Fruit fly (Drosophila melanogaster) whole organism, prepupa: Measurements from ENCODE around the gene GC1.

Source experiments
- Blimp-1 ChIP-seq: fragments of 200-800 bp; sonication (Bioruptor generic); optimal IDR thresholded peaks from 3 replicates; lab custom pipeline; 2017; ENCODE audit warnings: missing biosample characterization, missing genetic modification characterization, mild to moderate bottlenecking, moderate library complexity, missing genetic modification reagents
- CG11294 ChIP-seq: fragments of 200-800 bp; sonication (Bioruptor generic); IDR thresholded peaks from 2 replicates; pipeline ENCODE4 v1.3.6; 2022; ENCODE audit warnings: missing biosample characterization, missing genetic modification characterization
- CG11902 ChIP-seq: fragments of 200-800 bp; sonication (Bioruptor generic); optimal IDR thresholded peaks from 3 replicates; lab custom pipeline; 2016; ENCODE audit warnings: missing biosample characterization, missing genetic modification characterization
- CG1621 ChIP-seq: fragments of 200-800 bp; sonication (Bioruptor generic); optimal IDR thresholded peaks from 3 replicates; lab custom pipeline; 2018; ENCODE audit warnings: missing biosample characterization, mild to moderate bottlenecking, missing genetic modification characterization
- CG16779 ChIP-seq: fragments of 200-800 bp; sonication (Bioruptor generic); optimal IDR thresholded peaks from 3 replicates; lab custom pipeline; 2017; ENCODE audit warnings: missing biosample characterization, mild to moderate bottlenecking, missing genetic modification characterization
- CG3032 ChIP-seq: fragments of 200-800 bp; optimal IDR thresholded peaks from 2 replicates; lab custom pipeline; 2019; ENCODE audit warnings: missing biosample characterization, mild to moderate bottlenecking, missing genetic modification characterization, moderate library complexity
- CG31627 ChIP-seq: fragments of 200-800 bp; sonication (Bioruptor generic); optimal IDR thresholded peaks from 3 replicates; lab custom pipeline; 2016; ENCODE audit warnings: missing biosample characterization, missing genetic modification characterization
- CG32006 ChIP-seq: fragments of 200-800 bp; sonication (Bioruptor generic); optimal IDR thresholded peaks from 3 replicates; lab custom pipeline; 2017; ENCODE audit warnings: missing biosample characterization, mild to moderate bottlenecking, missing genetic modification characterization
- CG34406 ChIP-seq: fragments of 200-800 bp; sonication (Bioruptor generic); optimal IDR thresholded peaks from 3 replicates; lab custom pipeline; 2016; ENCODE audit warnings: missing biosample characterization, missing genetic modification characterization
- CG3919 ChIP-seq: fragments of 200-800 bp; sonication (Bioruptor generic); optimal IDR thresholded peaks from 3 replicates; lab custom pipeline; 2016; ENCODE audit warnings: missing biosample characterization, missing genetic modification characterization
- CG6276 ChIP-seq: fragments of 200-800 bp; sonication (Bioruptor generic); optimal IDR thresholded peaks from 2 replicates; lab custom pipeline; 2017; ENCODE audit warnings: missing biosample characterization, mild to moderate bottlenecking, missing genetic modification characterization
- CG6792 ChIP-seq: fragments of 200-800 bp; sonication (Bioruptor generic); optimal IDR thresholded peaks from 3 replicates; lab custom pipeline; 2016; ENCODE audit warnings: missing biosample characterization, missing genetic modification characterization
- CG6808 ChIP-seq: fragments of 200-800 bp; sonication (Bioruptor generic); optimal IDR thresholded peaks from 3 replicates; lab custom pipeline; 2017; ENCODE audit warnings: missing biosample characterization, missing genetic modification characterization, mild to moderate bottlenecking, moderate library complexity, missing genetic modification reagents
- CG6854 ChIP-seq: fragments of 200-800 bp; sonication (Bioruptor generic); optimal IDR thresholded peaks from 2 replicates; lab custom pipeline; 2017; ENCODE audit warnings: missing biosample characterization, mild to moderate bottlenecking, missing genetic modification characterization
- CG7368 ChIP-seq: fragments of 200-800 bp; sonication (Bioruptor generic); optimal IDR thresholded peaks from 3 replicates; lab custom pipeline; 2016; ENCODE audit warnings: missing biosample characterization, missing genetic modification characterization
- CG8319 ChIP-seq: fragments of 200-800 bp; sonication (Bioruptor generic); optimal IDR thresholded peaks from 3 replicates; lab custom pipeline; 2016; ENCODE audit warnings: missing biosample characterization, missing genetic modification characterization
- CG8632 ChIP-seq: fragments of 200-800 bp; sonication (Bioruptor generic); optimal IDR thresholded peaks from 3 replicates; lab custom pipeline; 2016; ENCODE audit warnings: missing biosample characterization, missing genetic modification characterization
- Eip75B ChIP-seq: fragments of 200-800 bp; sonication (Bioruptor generic); optimal IDR thresholded peaks from 3 replicates; lab custom pipeline; 2016; ENCODE audit warnings: missing biosample characterization, missing genetic modification characterization
- Eip78C ChIP-seq: fragments of 200-800 bp; sonication (Bioruptor generic); peaks from one replicate; lab custom pipeline; 2016; ENCODE audit warnings: missing biosample characterization, missing genetic modification characterization
- Eip93F ChIP-seq: fragments of 200-800 bp; sonication (Bioruptor generic); optimal IDR thresholded peaks from 2 replicates; lab custom pipeline; 2016; ENCODE audit warnings: missing biosample characterization, mild to moderate bottlenecking, missing genetic modification characterization
- Ets96B ChIP-seq: fragments of 200-800 bp; optimal IDR thresholded peaks from 2 replicates; lab custom pipeline; 2019; ENCODE audit warnings: missing biosample characterization, mild to moderate bottlenecking, missing genetic modification characterization, moderate library complexity
- Hr38 ChIP-seq: sonication (Bioruptor generic); optimal IDR thresholded peaks from 2 replicates; lab custom pipeline; 2016; ENCODE audit warnings: missing biosample characterization, missing genetic modification characterization
- Hr4 ChIP-seq: fragments of 200-800 bp; sonication (Bioruptor generic); optimal IDR thresholded peaks from 3 replicates; lab custom pipeline; 2016; ENCODE audit warnings: missing biosample characterization, missing genetic modification characterization
- Lpt ChIP-seq: fragments of 200-800 bp; sonication (Bioruptor generic); optimal IDR thresholded peaks from 3 replicates; lab custom pipeline; 2016; ENCODE audit warnings: missing biosample characterization, missing genetic modification characterization
- Sox102F ChIP-seq: fragments of 200-800 bp; sonication (Bioruptor generic); optimal IDR thresholded peaks from 2 replicates; lab custom pipeline; 2016; ENCODE audit warnings: missing biosample characterization, mild to moderate bottlenecking, missing genetic modification characterization
- Sox14 ChIP-seq: fragments of 200-800 bp; sonication (Bioruptor generic); optimal IDR thresholded peaks from 3 replicates; lab custom pipeline; 2016; ENCODE audit warnings: missing biosample characterization, missing genetic modification characterization
- Sox15 ChIP-seq: fragments of 200-800 bp; sonication (Bioruptor generic); optimal IDR thresholded peaks from 3 replicates; lab custom pipeline; 2016; ENCODE audit warnings: missing biosample characterization, missing genetic modification characterization
- achi ChIP-seq: fragments of 200-800 bp; sonication (Bioruptor generic); optimal IDR thresholded peaks from 3 replicates; lab custom pipeline; 2016; ENCODE audit warnings: missing biosample characterization, missing genetic modification characterization
- acj6 ChIP-seq: fragments of 200-800 bp; sonication (Bioruptor generic); optimal IDR thresholded peaks from 3 replicates; lab custom pipeline; 2016; ENCODE audit warnings: missing biosample characterization, missing genetic modification characterization
- cyc ChIP-seq: fragments of 200-800 bp; sonication (Bioruptor generic); optimal IDR thresholded peaks from 3 replicates; lab custom pipeline; 2016; ENCODE audit warnings: missing biosample characterization, missing genetic modification characterization
- dac ChIP-seq: fragments of 200-800 bp; sonication (Bioruptor generic); optimal IDR thresholded peaks from 2 replicates; lab custom pipeline; 2017; ENCODE audit warnings: missing biosample characterization, mild to moderate bottlenecking, missing genetic modification characterization
- dsx ChIP-seq: fragments of 200-800 bp; optimal IDR thresholded peaks from 3 replicates; lab custom pipeline; 2019; ENCODE audit warnings: missing biosample characterization, mild to moderate bottlenecking, missing genetic modification characterization, moderate library complexity; ENCODE audit not compliant: poor library complexity, severe bottlenecking
- eg ChIP-seq: fragments of 200-800 bp; sonication (Bioruptor generic); IDR thresholded peaks from 3 replicates; pipeline ENCODE4 v1.3.6; 2022; ENCODE audit warnings: missing biosample characterization, missing genetic modification characterization
- fd59A ChIP-seq: fragments of 200-800 bp; sonication (Bioruptor generic); optimal IDR thresholded peaks from 2 replicates; lab custom pipeline; 2017; ENCODE audit warnings: missing biosample characterization, mild to moderate bottlenecking, missing genetic modification characterization, missing genetic modification reagents
- fkh ChIP-seq: fragments of 200-800 bp; sonication (Bioruptor generic); optimal IDR thresholded peaks from 3 replicates; lab custom pipeline; 2017; ENCODE audit warnings: missing biosample characterization, mild to moderate bottlenecking, missing genetic modification characterization, moderate library complexity
- lz ChIP-seq: fragments of 200-800 bp; sonication (Bioruptor generic); optimal IDR thresholded peaks from 3 replicates; lab custom pipeline; 2016; ENCODE audit warnings: missing biosample characterization, missing genetic modification characterization
- net ChIP-seq: fragments of 200-800 bp; sonication (Bioruptor generic); optimal IDR thresholded peaks from 3 replicates; lab custom pipeline; 2016; ENCODE audit warnings: missing biosample characterization, missing genetic modification characterization
- pdm3 ChIP-seq: fragments of 200-800 bp; sonication (Bioruptor generic); optimal IDR thresholded peaks from 3 replicates; lab custom pipeline; 2016; ENCODE audit warnings: missing biosample characterization, missing genetic modification characterization
- salr ChIP-seq, 2 experiments: fragments of 200-800 bp; sonication (Bioruptor generic); optimal IDR thresholded peaks; 3 replicates each; lab custom pipeline; 2016 to 2018; ENCODE audit warnings: missing biosample characterization in 2 of 2, missing genetic modification characterization in 2 of 2, mild to moderate bottlenecking in 1 of 2
- spab ChIP-seq: fragments of 200-800 bp; sonication (Bioruptor generic); optimal IDR thresholded peaks from 2 replicates; lab custom pipeline; 2017; ENCODE audit warnings: missing biosample characterization, mild to moderate bottlenecking, missing genetic modification characterization, missing genetic modification reagents
- ss ChIP-seq, 2 experiments: fragments of 200-800 bp; sonication (Bioruptor generic); optimal IDR thresholded peaks; 2 replicates in 1 of 2; 3 replicates in 1 of 2; lab custom pipeline; 2017 to 2018; ENCODE audit warnings: mild to moderate bottlenecking in 2 of 2, missing biosample characterization in 2 of 2, missing genetic modification characterization in 2 of 2, moderate library complexity in 1 of 2
- svp ChIP-seq: fragments of 200-800 bp; sonication (Bioruptor generic); peaks from one replicate; lab custom pipeline; 2016; ENCODE audit warnings: missing biosample characterization, missing genetic modification characterization
- vri ChIP-seq: fragments of 200-800 bp; sonication (Bioruptor generic); optimal IDR thresholded peaks from 3 replicates; lab custom pipeline; 2016; ENCODE audit warnings: missing biosample characterization, mild to moderate bottlenecking, missing genetic modification characterization

Gene GC1

dm6 chr3R:11962739-11963214 is 4.7 kb upstream of the GC1 start, which contains the start of the genes CG3281 and aurA (continued):
- TF ChIP-seq achi (GFP tag; lab: Kevin White, UChicago) (peak; percentile 59), CG31627 (GFP tag; lab: Kevin White, UChicago) (peak; percentile 82), Sox14 (GFP tag; lab: Kevin White, UChicago) (peak; percentile 75), CG3919 (no peak), acj6 (GFP tag; lab: Kevin White, UChicago) (peak; percentile 66), CG16779 (tag; lab: Kevin White, UChicago) (no peak), CG6854 (no peak), salr (GFP tag; optimal IDR thresholded peaks at IDR 0.05; lab: Kevin White, UChicago) (peak in 1 of 2 experiments; percentile 8), Ets96B (tag; lab: Kevin White, UChicago) (peak; percentile 49), CG8319 (GFP tag; lab: Kevin White, UChicago) (peak; percentile 51), CG8632 (peak; percentile 5), Hr38 (GFP tag; lab: Kevin White, UChicago) (no peak), ss (GFP tag; optimal IDR thresholded peaks at IDR 0.05; lab: Kevin White, UChicago) (peak; percentile 9 to 38), svp (GFP tag; lab: Kevin White, UChicago) (peak; percentile 79), vri (no peak), eg (GFP tag; lab: Robert Waterston, UW) (no peak), Eip78C (GFP tag; lab: Kevin White, UChicago) (peak; percentile 85), Hr4 (peak; percentile 73), Lpt (GFP tag; lab: Kevin White, UChicago) (peak; percentile 41), CG6276 (GFP tag; lab: Kevin White, UChicago) (no peak)

dm6 chr3R:11964000-11964399 is 3.5 kb upstream of the GC1 start:
- TF ChIP-seq Sox102F (GFP tag; lab: Kevin White, UChicago): no peak
- TF ChIP-seq CG8319 (GFP tag; lab: Kevin White, UChicago): no peak
- TF ChIP-seq CG11294 (GFP tag; lab: Robert Waterston, UW): no peak
- no peak for TF ChIP-seq salr (GFP tag; optimal IDR thresholded peaks at IDR 0.05; lab: Kevin White, UChicago)
- TF ChIP-seq CG11902 (GFP tag; lab: Kevin White, UChicago): no peak
- TF ChIP-seq CG3032 (tag; lab: Kevin White, UChicago): no peak

dm6 chr3R:11968030-11968753 is 684 bp downstream of the GC1 start:
- no peak for TF ChIP-seq lz
- TF ChIP-seq CG1621: no peak
- TF ChIP-seq svp (GFP tag; lab: Kevin White, UChicago): peak; percentile 86
- TF ChIP-seq Eip78C (GFP tag; lab: Kevin White, UChicago): peak; percentile 68
- TF ChIP-seq pdm3: no peak
- TF ChIP-seq vri: peak; percentile 46
- peak; percentile 38 for TF ChIP-seq fkh
- TF ChIP-seq CG8319 (GFP tag; lab: Kevin White, UChicago): no peak
- TF ChIP-seq, all 60 proteins: peak for 4

- TF ChIP-seq Eip93F (no peak), fd59A (GFP tag; lab: Kevin White, UChicago) (no peak), Hr4 (peak; percentile 64), CG6808 (no peak), CG32006 (GFP tag; lab: Kevin White, UChicago) (peak; percentile 73), eg (GFP tag; lab: Robert Waterston, UW) (peak; percentile 56; the same call in 1 of the 3 replicates), CG31627 (GFP tag; lab: Kevin White, UChicago) (no peak), cyc (GFP tag; lab: Kevin White, UChicago) (no peak), CG7368 (GFP tag; lab: Kevin White, UChicago) (no peak), svp (GFP tag; lab: Kevin White, UChicago) (peak; percentile 47), net (GFP tag; lab: Kevin White, UChicago) (peak; percentile 36), dsx (GFP tag; lab: Kevin White, UChicago) (no peak), dac (no peak), Hr38 (GFP tag; lab: Kevin White, UChicago) (no peak), Blimp-1 (GFP tag; lab: Kevin White, UChicago) (no peak), CG34406 (GFP tag; lab: Kevin White, UChicago) (no peak), CG6792 (GFP tag; lab: Kevin White, UChicago) (no peak), Ets96B (tag; lab: Kevin White, UChicago) (peak; percentile 7), vri (no peak), CG3919 (peak; percentile 8), CG8632 (no peak), Sox14 (GFP tag; lab: Kevin White, UChicago) (peak; percentile 35), Eip75B (GFP tag; lab: Kevin White, UChicago) (no peak), spab (GFP tag; lab: Kevin White, UChicago) (no peak), Sox15 (GFP tag; lab: Kevin White, UChicago) (no peak), CG11294 (GFP tag; lab: Robert Waterston, UW) (no peak), salr (GFP tag; optimal IDR thresholded peaks at IDR 0.05; lab: Kevin White, UChicago) (no peak)
Observed at dm6 chr3R:11969217-11969616, 1.7 kb downstream of the GC1 start.
